Worm (Caenorhabditis elegans) whole organism, L2 larva: ENCODE results near the gene Y41E3.7.
"Not testable (repeated sequence)": the region's sequence is repeated elsewhere in the genome, so short reads cannot be mapped to it uniquely, and the experiment has no call there.

Source experiments
- C34F6.9 ChIP-seq: fragments of 150-350 bp; optimal IDR thresholded peaks from 2 replicates; lab custom pipeline; 2014; ENCODE audit warnings: missing biosample characterization, missing genetic modification characterization
- F13H6.1 ChIP-seq: sonication (generic microtip); optimal IDR thresholded peaks from 2 replicates; lab custom pipeline; 2016; ENCODE audit warnings: missing genetic modification characterization, missing compliant biosample characterization
- dmd-4 ChIP-seq: sonication (generic microtip); optimal IDR thresholded peaks from 2 replicates; lab custom pipeline; 2017; ENCODE audit warnings: missing biosample characterization, missing genetic modification characterization
- elt-1 ChIP-seq: fragments of 150-350 bp; optimal IDR thresholded peaks from 2 replicates; lab custom pipeline; 2014; ENCODE audit warnings: missing biosample characterization, missing genetic modification characterization
- elt-3 ChIP-seq: sonication (generic microtip); optimal IDR thresholded peaks from 2 replicates; lab custom pipeline; 2017; ENCODE audit warnings: missing biosample characterization, missing genetic modification characterization
- lsy-2 ChIP-seq, 2 experiments: fragments of 150-350 bp in 1 of 2; sonication (generic microtip) in 1 of 2; optimal IDR thresholded peaks; 2 replicates each; lab custom pipeline; 2014 to 2017; ENCODE audit warnings: missing biosample characterization in 2 of 2, missing genetic modification characterization in 2 of 2
- mdl-1 ChIP-seq, 2 experiments: fragments of 150-350 bp in 1 of 2; sonication (generic microtip) in 1 of 2; optimal IDR thresholded peaks; 2 replicates each; lab custom pipeline; 2017; ENCODE audit warnings: missing biosample characterization in 2 of 2, missing genetic modification characterization in 2 of 2
- nhr-10 ChIP-seq: sonication (generic microtip); optimal IDR thresholded peaks from 2 replicates; lab custom pipeline; 2017; ENCODE audit warnings: missing biosample characterization, missing genetic modification characterization
- nhr-25 ChIP-seq: fragments of 150-350 bp; sonication (generic microtip); optimal IDR thresholded peaks from 3 replicates; lab custom pipeline; 2014; ENCODE audit warnings: missing biosample characterization, missing genetic modification characterization
- nhr-77 ChIP-seq: fragments of 150-350 bp; optimal IDR thresholded peaks from 2 replicates; lab custom pipeline; 2014; ENCODE audit warnings: missing biosample characterization, missing genetic modification characterization
- skn-1 ChIP-seq: sonication (generic microtip); optimal IDR thresholded peaks from 2 replicates; lab custom pipeline; 2017; ENCODE audit warnings: missing biosample characterization, missing genetic modification characterization
- snpc-4 ChIP-seq: fragments of 150-350 bp; optimal IDR thresholded peaks from 2 replicates; lab custom pipeline; 2014; ENCODE audit warnings: missing biosample characterization, missing genetic modification characterization
- zag-1 ChIP-seq: fragments of 150-350 bp; optimal IDR thresholded peaks from 2 replicates; lab custom pipeline; 2014; ENCODE audit warnings: missing biosample characterization, missing genetic modification characterization
- ztf-1 ChIP-seq: fragments of 200-800 bp; sonication (Bioruptor generic); conservative IDR thresholded peaks from 2 replicates; pipeline ENCODE4 v1.3.6; 2022; ENCODE audit warnings: missing genetic modification characterization, missing compliant biosample characterization

DNA sequence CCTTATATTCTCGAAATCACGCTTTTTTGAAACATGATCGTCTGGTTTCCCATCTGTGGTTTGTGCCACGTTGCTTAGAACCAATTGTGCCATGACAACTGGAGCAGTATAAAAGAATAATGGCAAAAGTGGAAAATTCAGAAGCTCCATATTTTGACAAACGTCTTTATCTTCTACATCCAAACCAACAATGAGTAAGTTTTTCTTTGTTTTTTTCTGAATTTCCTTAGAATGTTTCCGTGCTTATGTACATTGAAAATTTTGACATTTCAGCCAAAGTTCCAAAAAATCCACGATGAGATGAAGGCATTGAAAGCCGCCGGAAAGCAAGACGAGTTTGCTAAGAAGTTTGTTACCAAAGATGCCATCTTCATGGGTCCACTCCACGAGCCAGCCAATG is 7.3 kb upstream of the Y41E3.7 start, which contains the start of gene Y41E3.6:
- not testable (repeated sequence) for TF ChIP-seq dmd-4 (tag; lab: Kevin White, UChicago); ztf-1 (GFP tag; lab: Robert Waterston, UW); snpc-4 (tag; lab: Kevin White, UChicago); elt-1 (tag; lab: Kevin White, UChicago); mdl-1 (tag; optimal IDR thresholded peaks at IDR 0.05; lab: Kevin White, UChicago); C34F6.9 (tag; lab: Kevin White, UChicago); skn-1 (tag; lab: Kevin White, UChicago); nhr-77 (tag; lab: Kevin White, UChicago); elt-3 (tag; lab: Kevin White, UChicago); nhr-25; nhr-10 (tag; lab: Kevin White, UChicago); F13H6.1 (tag; lab: Kevin White, UChicago); lsy-2 (tag; optimal IDR thresholded peaks at IDR 0.05; lab: Kevin White, UChicago); zag-1 (tag; lab: Kevin White, UChicago)
